Fruit fly (Drosophila melanogaster) whole organism, embryonic: ENCODE data around the gene eys.

Source experiments
- B-H1 ChIP-seq: fragments of 200-800 bp; sonication (Bioruptor generic); IDR thresholded peaks from 3 replicates; pipeline ENCODE4 v1.3.6; 2022; ENCODE audit warnings: missing biosample characterization, missing genetic modification characterization
- B-H2 ChIP-seq: fragments of 200-800 bp; sonication (Bioruptor generic); optimal IDR thresholded peaks from 2 replicates; lab custom pipeline; 2018; ENCODE audit warnings: missing biosample characterization, mild to moderate bottlenecking, missing genetic modification characterization
- CG1024 ChIP-seq: fragments of 200-800 bp; sonication (Bioruptor generic); IDR thresholded peaks from 2 replicates; pipeline ENCODE4 v1.3.6; 2022; ENCODE audit warnings: missing biosample characterization, missing genetic modification characterization
- CG12219 ChIP-seq: fragments of 200-800 bp; sonication (Bioruptor generic); optimal IDR thresholded peaks from 3 replicates; lab custom pipeline; 2018; ENCODE audit warnings: missing biosample characterization, mild to moderate bottlenecking, missing genetic modification characterization
- CG13894 ChIP-seq: fragments of 200-800 bp; sonication (Bioruptor generic); optimal IDR thresholded peaks from 3 replicates; lab custom pipeline; 2018; ENCODE audit warnings: missing biosample characterization, mild to moderate bottlenecking, missing genetic modification characterization, moderate library complexity
- CG14860 ChIP-seq: fragments of 200-800 bp; sonication (Bioruptor generic); IDR thresholded peaks from 3 replicates; pipeline ENCODE4 v1.3.6; 2022; ENCODE audit warnings: missing biosample characterization, missing genetic modification characterization; ENCODE audit not compliant: partially characterized antibody
- CG15601 ChIP-seq: fragments of 200-800 bp; sonication (Bioruptor generic); optimal IDR thresholded peaks from 3 replicates; lab custom pipeline; 2019; ENCODE audit warnings: missing biosample characterization, mild to moderate bottlenecking, missing genetic modification characterization, moderate library complexity
- CG16815 ChIP-seq: fragments of 200-800 bp; sonication (Bioruptor generic); optimal IDR thresholded peaks from 3 replicates; lab custom pipeline; 2017; ENCODE audit warnings: missing biosample characterization, mild to moderate bottlenecking, missing genetic modification characterization
- CG17829 ChIP-seq: fragments of 200-800 bp; optimal IDR thresholded peaks from 2 replicates; lab custom pipeline; 2019; ENCODE audit warnings: missing biosample characterization, mild to moderate bottlenecking, missing genetic modification characterization, moderate library complexity
- CG2712 ChIP-seq: fragments of 200-800 bp; optimal IDR thresholded peaks from 3 replicates; lab custom pipeline; 2019; ENCODE audit warnings: missing biosample characterization, mild to moderate bottlenecking, missing genetic modification characterization, moderate library complexity
- CG2875 ChIP-seq: fragments of 200-800 bp; sonication (Bioruptor generic); optimal IDR thresholded peaks from 2 replicates; lab custom pipeline; 2017; ENCODE audit warnings: missing biosample characterization, mild to moderate bottlenecking, missing genetic modification characterization, missing genetic modification reagents
- CG30020 ChIP-seq: fragments of 200-800 bp; optimal IDR thresholded peaks from 2 replicates; lab custom pipeline; 2019; ENCODE audit warnings: missing biosample characterization, mild to moderate bottlenecking, missing genetic modification characterization, moderate library complexity
- CG30403 ChIP-seq: fragments of 200-800 bp; sonication (Bioruptor generic); optimal IDR thresholded peaks from 3 replicates; lab custom pipeline; 2016; ENCODE audit warnings: missing biosample characterization, missing genetic modification characterization
- CG30431 ChIP-seq: fragments of 200-800 bp; sonication (Bioruptor generic); optimal IDR thresholded peaks from 2 replicates; lab custom pipeline; 2017; ENCODE audit warnings: missing biosample characterization, missing genetic modification characterization
- CG31224 ChIP-seq: fragments of 200-800 bp; sonication (Bioruptor generic); IDR thresholded peaks from 2 replicates; pipeline ENCODE4 v1.3.6; 2022; ENCODE audit warnings: missing biosample characterization, missing genetic modification characterization
- CG3163 ChIP-seq: fragments of 200-800 bp; sonication (Bioruptor generic); optimal IDR thresholded peaks from 3 replicates; lab custom pipeline; 2016; ENCODE audit warnings: missing biosample characterization, missing genetic modification characterization
- CG3847 ChIP-seq: fragments of 200-800 bp; sonication (Bioruptor generic); IDR thresholded peaks from 2 replicates; pipeline ENCODE4 v1.3.6; 2022; ENCODE audit warnings: missing biosample characterization, missing genetic modification characterization
- CG4282 ChIP-seq: fragments of 200-800 bp; sonication (Bioruptor generic); optimal IDR thresholded peaks from 2 replicates; lab custom pipeline; 2016; ENCODE audit warnings: missing biosample characterization, missing genetic modification characterization
- CG4424 ChIP-seq: fragments of 200-800 bp; sonication (Bioruptor generic); optimal IDR thresholded peaks from 3 replicates; lab custom pipeline; 2016; ENCODE audit warnings: missing biosample characterization, missing genetic modification characterization
- CG6254 ChIP-seq: fragments of 200-800 bp; sonication (Bioruptor generic); optimal IDR thresholded peaks from 3 replicates; lab custom pipeline; 2017; ENCODE audit warnings: mild to moderate bottlenecking, missing biosample characterization, missing genetic modification reagents, missing genetic modification characterization
- CG7556 ChIP-seq: fragments of 200-800 bp; sonication (Bioruptor generic); optimal IDR thresholded peaks from 2 replicates; lab custom pipeline; 2017; ENCODE audit warnings: missing biosample characterization, mild to moderate bottlenecking, missing genetic modification characterization
- CG7745 ChIP-seq: fragments of 200-800 bp; sonication (Bioruptor generic); optimal IDR thresholded peaks from 2 replicates; lab custom pipeline; 2018; ENCODE audit warnings: missing biosample characterization, mild to moderate bottlenecking, missing genetic modification characterization, moderate library complexity
- Dbx ChIP-seq: fragments of 200-800 bp; sonication (Bioruptor generic); IDR thresholded peaks from 3 replicates; pipeline ENCODE4 v1.3.6; 2022; ENCODE audit warnings: missing biosample characterization, missing genetic modification characterization
- Dek ChIP-seq: fragments of 200-800 bp; sonication (Bioruptor generic); optimal IDR thresholded peaks from 3 replicates; lab custom pipeline; 2019; ENCODE audit warnings: missing biosample characterization, mild to moderate bottlenecking, missing genetic modification characterization, moderate library complexity
- Dll ChIP-seq: fragments of 200-800 bp; sonication (Bioruptor generic); IDR thresholded peaks from 4 replicates; pipeline ENCODE4 v1.3.6; 2022; ENCODE audit warnings: missing biosample characterization, missing genetic modification characterization; ENCODE audit not compliant: partially characterized antibody
- E2f1 ChIP-seq: fragments of 200-800 bp; sonication (Bioruptor generic); IDR thresholded peaks from 2 replicates; pipeline ENCODE4 v1.3.6; 2022; ENCODE audit warnings: missing biosample characterization, missing genetic modification characterization
- H2.0 ChIP-seq: fragments of 200-800 bp; sonication (Bioruptor generic); IDR thresholded peaks from 2 replicates; pipeline ENCODE4 v1.3.6; 2022; ENCODE audit warnings: missing biosample characterization, missing genetic modification characterization
- HLH3B ChIP-seq: fragments of 200-800 bp; sonication (Bioruptor generic); IDR thresholded peaks from 2 replicates; pipeline ENCODE4 v1.3.6; 2022; ENCODE audit warnings: missing biosample characterization, missing genetic modification characterization
- HLH54F ChIP-seq: fragments of 200-800 bp; sonication (Bioruptor generic); optimal IDR thresholded peaks from 3 replicates; lab custom pipeline; 2016; ENCODE audit warnings: missing biosample characterization, missing genetic modification characterization
- Hr3 ChIP-seq: fragments of 200-800 bp; sonication (Bioruptor generic); optimal IDR thresholded peaks from 3 replicates; lab custom pipeline; 2016; ENCODE audit warnings: missing biosample characterization, missing genetic modification characterization
- Mes4 ChIP-seq: fragments of 200-800 bp; sonication (Bioruptor generic); optimal IDR thresholded peaks from 2 replicates; lab custom pipeline; 2016; ENCODE audit warnings: missing biosample characterization, missing genetic modification characterization
- Stat92E ChIP-seq, 3 experiments: fragments of >200 bp in 2 of 3; fragments of 200-800 bp in 1 of 3; sonication (Bioruptor generic) in 1 of 3; optimal IDR thresholded peaks; 2 replicates each; lab custom pipeline; 2017 to 2019; ENCODE audit warnings: missing biosample characterization in 3 of 3, missing genetic modification characterization in 3 of 3, mild to moderate bottlenecking in 1 of 3, moderate library complexity in 1 of 3
- Xrp1 ChIP-seq: fragments of 200-800 bp; sonication (Bioruptor generic); IDR thresholded peaks from 2 replicates; pipeline ENCODE4 v1.3.6; 2022; ENCODE audit warnings: missing biosample characterization, missing genetic modification characterization
- cg ChIP-seq: fragments of 200-800 bp; sonication (Bioruptor generic); optimal IDR thresholded peaks from 3 replicates; lab custom pipeline; 2019; ENCODE audit warnings: missing biosample characterization, mild to moderate bottlenecking, missing genetic modification characterization, moderate library complexity
- dimm ChIP-seq: fragments of 200-800 bp; sonication (Bioruptor generic); IDR thresholded peaks from 2 replicates; pipeline ENCODE4 v1.3.6; 2022; ENCODE audit warnings: missing biosample characterization, missing genetic modification characterization
- dysf ChIP-seq: fragments of 200-800 bp; sonication (Bioruptor generic); IDR thresholded peaks from 3 replicates; pipeline ENCODE4 v1.3.6; 2022; ENCODE audit warnings: missing biosample characterization, missing genetic modification characterization
- ems ChIP-seq: fragments of 200-800 bp; sonication (Bioruptor generic); optimal IDR thresholded peaks from 3 replicates; lab custom pipeline; 2016; ENCODE audit warnings: missing biosample characterization, missing genetic modification characterization
- esg ChIP-seq: fragments of 200-800 bp; sonication (Bioruptor generic); conservative IDR thresholded peaks from 2 replicates; pipeline ENCODE4 v1.3.6; 2022; ENCODE audit warnings: missing biosample characterization, missing genetic modification characterization
- her ChIP-seq: fragments of 200-800 bp; sonication (Bioruptor generic); optimal IDR thresholded peaks from 2 replicates; lab custom pipeline; 2016; ENCODE audit warnings: missing biosample characterization, missing genetic modification characterization
- hth ChIP-seq: fragments of >200 bp; optimal IDR thresholded peaks from 2 replicates; lab custom pipeline; 2017; ENCODE audit warnings: inconsistent platforms
- nau ChIP-seq: fragments of 200-800 bp; sonication (Bioruptor generic); optimal IDR thresholded peaks from 3 replicates; lab custom pipeline; 2017; ENCODE audit warnings: missing biosample characterization, mild to moderate bottlenecking, missing genetic modification characterization, missing genetic modification reagents
- scrt ChIP-seq: fragments of 200-800 bp; sonication (Bioruptor generic); optimal IDR thresholded peaks from 2 replicates; lab custom pipeline; 2018; ENCODE audit warnings: missing biosample characterization, mild to moderate bottlenecking, missing genetic modification characterization, moderate library complexity
- sima ChIP-seq: fragments of 200-800 bp; sonication (Bioruptor generic); optimal IDR thresholded peaks from 2 replicates; lab custom pipeline; 2016; ENCODE audit warnings: missing biosample characterization, missing genetic modification characterization
- sna ChIP-seq: fragments of 200-800 bp; sonication (Bioruptor generic); IDR thresholded peaks from 2 replicates; pipeline ENCODE4 v1.3.6; 2022; ENCODE audit warnings: missing biosample characterization, missing genetic modification characterization; ENCODE audit not compliant: partially characterized antibody
- sob ChIP-seq: fragments of 200-800 bp; sonication (Bioruptor generic); IDR thresholded peaks from 2 replicates; pipeline ENCODE4 v1.3.6; 2022; ENCODE audit warnings: missing biosample characterization, missing genetic modification characterization
- tll ChIP-seq, 2 experiments: fragments of 200-800 bp in 1 of 2; fragments of >200 bp in 1 of 2; sonication (Bioruptor generic) in 1 of 2; optimal IDR thresholded peaks; 2 replicates each; lab custom pipeline; 2017 to 2019; ENCODE audit warnings: missing biosample characterization in 2 of 2, missing genetic modification characterization in 2 of 2, mild to moderate bottlenecking in 1 of 2, moderate library complexity in 1 of 2
- trem ChIP-seq: fragments of 200-800 bp; optimal IDR thresholded peaks from 3 replicates; lab custom pipeline; 2019; ENCODE audit warnings: missing biosample characterization, mild to moderate bottlenecking, missing genetic modification characterization, moderate library complexity
- tx ChIP-seq: fragments of 200-800 bp; sonication (Bioruptor generic); optimal IDR thresholded peaks from 2 replicates; lab custom pipeline; 2016; ENCODE audit warnings: missing biosample characterization, missing genetic modification characterization

The eys gene

DNA sequence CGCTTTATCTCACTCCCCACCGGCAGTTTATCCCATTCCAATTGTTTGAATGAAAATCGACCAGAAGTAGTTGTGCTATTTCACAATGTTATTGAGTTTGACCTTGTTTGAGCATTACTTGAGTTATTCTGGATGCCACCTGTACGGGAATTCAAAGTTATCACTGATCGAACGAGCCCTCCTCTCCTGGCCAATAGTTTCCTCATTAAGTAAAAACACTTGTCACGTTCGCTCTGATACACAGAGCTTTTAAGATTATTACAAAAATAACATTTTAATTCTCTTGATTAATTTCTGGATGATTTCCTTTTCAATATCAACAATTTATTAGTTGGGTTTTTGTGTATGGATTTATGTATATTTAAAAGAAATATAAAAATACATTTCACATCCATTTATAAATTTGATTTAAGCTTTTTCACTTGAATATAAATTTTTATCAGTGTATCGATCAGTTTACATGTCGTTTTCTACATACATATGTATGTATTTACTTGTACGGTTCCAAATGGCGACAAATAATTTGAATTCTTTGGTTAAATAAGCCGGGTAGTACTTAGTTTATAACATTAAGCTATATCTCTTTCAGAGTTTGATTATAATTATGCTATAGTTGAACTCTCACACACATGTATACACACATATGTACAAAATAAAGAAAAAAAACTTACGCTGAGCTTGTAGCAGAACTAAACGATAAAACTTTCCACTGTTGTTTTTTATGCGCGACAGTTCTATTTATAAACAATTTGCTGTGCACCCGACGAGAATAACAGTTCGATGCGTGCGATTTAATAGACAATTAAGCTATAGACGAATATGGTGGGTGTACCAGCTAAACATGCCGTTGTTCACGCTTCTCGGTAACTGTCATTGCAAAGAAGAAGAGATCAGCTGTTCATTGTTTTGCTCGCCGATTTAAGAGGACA, 62.6 kb downstream of the eys start, which contains the start of the genes CG3609 and CG15390 (continued):
- no peak for TF ChIP-seq tll (GFP tag; optimal IDR thresholded peaks at IDR 0.05; lab: Kevin White, UChicago)
- peak; percentile 98 for TF ChIP-seq B-H2 (GFP tag; lab: Kevin White, UChicago)
- peak; percentile 44 for TF ChIP-seq Hr3
- TF ChIP-seq hth, result no peak
- peak; percentile 80 for TF ChIP-seq dysf
- peak; percentile 81 for TF ChIP-seq CG3163 (GFP tag; lab: Kevin White, UChicago)
- TF ChIP-seq E2f1 (GFP tag; lab: Robert Waterston, UW), result peak; percentile 54
- peak; percentile 79 for TF ChIP-seq H2.0 (GFP tag; lab: Robert Waterston, UW)
- peak; percentile 14 for TF ChIP-seq CG30431 (GFP tag; lab: Kevin White, UChicago)
- no peak for TF ChIP-seq CG7745 (tag; lab: Kevin White, UChicago)
- TF ChIP-seq CG6254 (GFP tag; lab: Kevin White, UChicago), result peak; percentile 22
- peak; percentile 76 for TF ChIP-seq HLH3B
- peak; percentile 76 for TF ChIP-seq CG12219
- TF ChIP-seq nau, result no peak
- TF ChIP-seq esg (GFP tag; lab: Robert Waterston, UW), result peak; percentile 59; the same call in 1 of the 2 replicates
- peak; percentile 94 for TF ChIP-seq her (GFP tag; lab: Kevin White, UChicago)
- peak; percentile 49 for TF ChIP-seq CG17829
- TF ChIP-seq Xrp1 (GFP tag; lab: Robert Waterston, UW), result peak; percentile 82
- TF ChIP-seq cg (GFP tag; lab: Kevin White, UChicago), result peak; percentile 52
- peak; percentile 85 for TF ChIP-seq CG7556
- peak; percentile 63 for TF ChIP-seq CG30020 (tag; lab: Kevin White, UChicago)
- TF ChIP-seq trem (tag; lab: Kevin White, UChicago), result peak; percentile 10
- TF ChIP-seq CG2875 (GFP tag; lab: Kevin White, UChicago), result peak; percentile 56
- TF ChIP-seq sima (GFP tag; lab: Kevin White, UChicago), result peak; percentile 3
- TF ChIP-seq sob (GFP tag; lab: Robert Waterston, UW), result peak; percentile 89
- peak; percentile 85 for TF ChIP-seq CG30403 (GFP tag; lab: Kevin White, UChicago)
- no peak; the same call in 3 of the 4 replicates for TF ChIP-seq Dll (GFP tag; lab: Robert Waterston, UW)
- peak; percentile 48 for TF ChIP-seq CG16815 (GFP tag; lab: Kevin White, UChicago)
- TF ChIP-seq CG4424, result peak; percentile 56
- peak; percentile 82 for TF ChIP-seq Dek
- peak; percentile 91 for TF ChIP-seq ems (GFP tag; lab: Kevin White, UChicago)
- TF ChIP-seq Dbx (GFP tag; lab: Robert Waterston, UW), result peak; percentile 87
- no peak for TF ChIP-seq sna
- TF ChIP-seq CG31224, result peak; percentile 70
- peak; percentile 86 for TF ChIP-seq CG3847
- TF ChIP-seq CG14860, result no peak
- peak; percentile 55; the same call in 1 of the 2 replicates for TF ChIP-seq CG1024 (GFP tag; lab: Robert Waterston, UW)
- TF ChIP-seq HLH54F, result peak; percentile 93
- peak; percentile 92 for TF ChIP-seq CG13894
- TF ChIP-seq dimm (GFP tag; lab: Robert Waterston, UW), result no peak
- peak in 1 of 3 experiments; percentile 49 for TF ChIP-seq Stat92E (GFP tag; optimal IDR thresholded peaks at IDR 0.05; lab: Kevin White, UChicago)
- TF ChIP-seq CG4282, result peak; percentile 77
- peak; percentile 64 for TF ChIP-seq CG2712
- TF ChIP-seq CG15601, result peak; percentile 22
- peak; percentile 81 for TF ChIP-seq tx (GFP tag; lab: Kevin White, UChicago)
- peak; percentile 82 for TF ChIP-seq Mes4 (GFP tag; lab: Kevin White, UChicago)
- TF ChIP-seq B-H1 (GFP tag; lab: Robert Waterston, UW), result peak; percentile 66
- peak; percentile 58 for TF ChIP-seq scrt (GFP tag; lab: Kevin White, UChicago)
